Worm (Caenorhabditis elegans) whole organism, late embryonic: ENCODE data around the gene hrg-3.

ENCODE experiments used
- C38D4.7 ChIP-seq: fragments of 200-800 bp; sonication (Bioruptor generic); optimal IDR thresholded peaks from 2 replicates; lab custom pipeline; 2018; ENCODE audit warnings: mild to moderate bottlenecking, missing genetic modification characterization, moderate library complexity, missing compliant biosample characterization
- F13H6.1 ChIP-seq: sonication (generic microtip); optimal IDR thresholded peaks from 2 replicates; lab custom pipeline; 2016; ENCODE audit warnings: missing genetic modification characterization, missing compliant biosample characterization
- ama-1 ChIP-seq: fragments of 150-350 bp; optimal IDR thresholded peaks from 2 replicates; lab custom pipeline; 2014
- ceh-2 ChIP-seq: sonication (generic microtip); optimal IDR thresholded peaks from 2 replicates; lab custom pipeline; 2016; ENCODE audit warnings: missing genotype, missing genetic modification characterization, missing compliant biosample characterization
- ceh-45 ChIP-seq: fragments of 200-800 bp; sonication (Bioruptor generic); IDR thresholded peaks from 2 replicates; pipeline ENCODE4 v1.3.6; 2022; ENCODE audit warnings: missing genetic modification reagents, missing genetic modification characterization, missing compliant biosample characterization
- dmd-4 ChIP-seq: sonication (generic microtip); optimal IDR thresholded peaks from 2 replicates; lab custom pipeline; 2016; ENCODE audit warnings: borderline replicate concordance, missing genetic modification characterization, missing compliant biosample characterization
- pag-3 ChIP-seq: sonication (generic microtip); optimal IDR thresholded peaks from 2 replicates; lab custom pipeline; 2016; ENCODE audit warnings: missing compliant biosample characterization, missing genetic modification characterization, borderline replicate concordance

DNA sequence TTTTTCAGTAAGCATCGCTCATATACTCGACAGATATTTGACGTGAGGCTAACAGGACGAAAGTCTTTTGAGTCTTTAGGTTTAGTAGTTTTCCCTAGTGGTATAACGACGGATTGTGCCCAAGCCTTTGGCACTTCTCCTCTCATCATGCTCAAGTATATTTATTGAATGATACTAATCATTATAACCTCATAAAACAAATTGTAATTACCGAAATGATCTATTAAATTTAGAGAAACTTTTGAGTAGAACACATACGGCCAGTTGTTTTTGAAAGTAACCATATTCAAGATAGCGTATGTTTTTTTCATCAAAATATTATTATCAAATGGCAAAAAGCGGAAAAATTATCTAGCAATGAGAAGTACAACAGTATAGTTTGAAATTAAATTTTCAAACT, 15.0 kb downstream of the hrg-3 start:
- TF ChIP-seq pag-3 (tag; lab: Kevin White, UChicago) (no peak), ama-1 (no peak), dmd-4 (no peak), ceh-2 (no peak), C38D4.7 (GFP tag; lab: Kevin White, UChicago) (no peak), F13H6.1 (tag; lab: Kevin White, UChicago) (no peak), ceh-45 (GFP tag; lab: Robert Waterston, UW) (no peak)
